Fruit fly (Drosophila melanogaster) whole organism, pupa: Measurements from ENCODE around the gene GILT1.

Experiments
- CG10348 ChIP-seq: fragments of 200-800 bp; sonication (Bioruptor generic); IDR thresholded peaks from 2 replicates; pipeline ENCODE4 v1.3.6; 2022; ENCODE audit warnings: missing biosample characterization, missing genetic modification characterization
- CG12605 ChIP-seq: fragments of 200-800 bp; sonication (Bioruptor generic); IDR thresholded peaks from 2 replicates; pipeline ENCODE4 v1.3.6; 2022; ENCODE audit warnings: missing biosample characterization, missing genetic modification characterization
- CG13204 ChIP-seq: fragments of 200-800 bp; sonication (Bioruptor generic); optimal IDR thresholded peaks from 2 replicates; lab custom pipeline; 2018; ENCODE audit warnings: missing biosample characterization, mild to moderate bottlenecking, missing genetic modification characterization, moderate library complexity
- CG14655 ChIP-seq: fragments of 200-800 bp; sonication (Bioruptor generic); optimal IDR thresholded peaks from 3 replicates; lab custom pipeline; 2017; ENCODE audit warnings: mild to moderate bottlenecking, missing biosample characterization, missing genetic modification reagents, missing genetic modification characterization
- CG15710 ChIP-seq: fragments of 200-800 bp; sonication (Bioruptor generic); optimal IDR thresholded peaks from 2 replicates; lab custom pipeline; 2018; ENCODE audit warnings: missing biosample characterization, mild to moderate bottlenecking, missing genetic modification characterization, moderate library complexity
- CG17806 ChIP-seq: fragments of 200-800 bp; sonication (Bioruptor generic); optimal IDR thresholded peaks from 2 replicates; lab custom pipeline; 2018; ENCODE audit warnings: missing biosample characterization, mild to moderate bottlenecking, missing genetic modification characterization, moderate library complexity
- CG32121 ChIP-seq: fragments of 200-800 bp; sonication (Bioruptor generic); IDR thresholded peaks from 2 replicates; pipeline ENCODE4 v1.3.6; 2022; ENCODE audit warnings: missing biosample characterization, missing genetic modification characterization
- CG34367 ChIP-seq: fragments of 200-800 bp; sonication (Bioruptor generic); optimal IDR thresholded peaks from 2 replicates; lab custom pipeline; 2018; ENCODE audit warnings: missing biosample characterization, mild to moderate bottlenecking, missing genetic modification characterization
- CG4496 ChIP-seq: fragments of 200-800 bp; sonication (Bioruptor generic); IDR thresholded peaks from 3 replicates; pipeline ENCODE4 v1.3.6; 2022; ENCODE audit warnings: missing biosample characterization, missing genetic modification characterization
- CG8159 ChIP-seq: fragments of 200-800 bp; sonication (Bioruptor generic); optimal IDR thresholded peaks from 3 replicates; lab custom pipeline; 2018; ENCODE audit warnings: missing biosample characterization, mild to moderate bottlenecking, missing genetic modification characterization, moderate library complexity
- CG8301 ChIP-seq: fragments of 200-800 bp; sonication (Bioruptor generic); optimal IDR thresholded peaks from 2 replicates; lab custom pipeline; 2018; ENCODE audit warnings: missing biosample characterization, mild to moderate bottlenecking, missing genetic modification characterization
- CG9948 ChIP-seq: fragments of 200-800 bp; sonication (Bioruptor generic); optimal IDR thresholded peaks from 2 replicates; lab custom pipeline; 2018; ENCODE audit warnings: missing biosample characterization, mild to moderate bottlenecking, missing genetic modification characterization, moderate library complexity
- D1 ChIP-seq: fragments of 200-800 bp; sonication (Bioruptor generic); optimal IDR thresholded peaks from 2 replicates; lab custom pipeline; 2018; ENCODE audit warnings: missing biosample characterization, mild to moderate bottlenecking, missing genetic modification characterization, moderate library complexity
- EcR ChIP-seq: fragments of 200-800 bp; sonication (Bioruptor generic); optimal IDR thresholded peaks from 3 replicates; lab custom pipeline; 2019; ENCODE audit warnings: missing biosample characterization, missing genetic modification characterization, mild to moderate bottlenecking, moderate library complexity, missing genetic modification reagents
- Ets98B ChIP-seq: fragments of 200-800 bp; sonication (Bioruptor generic); IDR thresholded peaks from 2 replicates; pipeline ENCODE4 v1.3.6; 2022; ENCODE audit warnings: missing biosample characterization, missing genetic modification characterization
- Pif1A ChIP-seq: fragments of 200-800 bp; sonication (Bioruptor generic); optimal IDR thresholded peaks from 3 replicates; lab custom pipeline; 2016; ENCODE audit warnings: missing biosample characterization, missing genetic modification characterization
- Pif1B ChIP-seq: fragments of 200-800 bp; sonication (Bioruptor generic); optimal IDR thresholded peaks from 3 replicates; lab custom pipeline; 2016; ENCODE audit warnings: missing biosample characterization, missing genetic modification characterization
- Snoo ChIP-seq: fragments of 200-800 bp; sonication (Bioruptor generic); optimal IDR thresholded peaks from 3 replicates; lab custom pipeline; 2017; ENCODE audit warnings: missing biosample characterization, mild to moderate bottlenecking, missing genetic modification characterization, inconsistent platforms
- fd96Ca ChIP-seq: fragments of 200-800 bp; sonication (Bioruptor generic); IDR thresholded peaks from 3 replicates; pipeline ENCODE4 v1.3.6; 2022; ENCODE audit warnings: missing biosample characterization, missing genetic modification characterization
- gl ChIP-seq: fragments of 200-800 bp; sonication (Bioruptor generic); optimal IDR thresholded peaks from 2 replicates; lab custom pipeline; 2018; ENCODE audit warnings: missing biosample characterization, mild to moderate bottlenecking, missing genetic modification characterization
- rn ChIP-seq: fragments of 200-800 bp; sonication (Bioruptor generic); IDR thresholded peaks from 2 replicates; pipeline ENCODE4 v1.3.6; 2022; ENCODE audit warnings: missing biosample characterization, missing genetic modification characterization

The GILT1 gene

dm6 chr3R:13401722-13402296 lies at the start of gene GILT1:
Gene GILT1 (minus strand): TSS chr3R:13401862.
- TF ChIP-seq CG13204 (no peak), CG12605 (GFP tag; lab: Robert Waterston, UW) (0 out of 2 replicates have a peak, but pooled peaks have one; percentile 5)

- TF ChIP-seq Snoo (tag; lab: Kevin White, UChicago) = no peak
- TF ChIP-seq fd96Ca (GFP tag; lab: Robert Waterston, UW) = peak; percentile 26; the same call in 1 of the 3 replicates
- peak; percentile 39; the same call in 1 of the 2 replicates for TF ChIP-seq CG32121 (GFP tag; lab: Robert Waterston, UW)
- peak; percentile 40 for TF ChIP-seq CG13204
- peak; percentile 69; the same call in 2 of the 3 replicates for TF ChIP-seq CG4496
- TF ChIP-seq CG12605 (GFP tag; lab: Robert Waterston, UW) = peak; percentile 22; the same call in 1 of the 2 replicates
- no peak for TF ChIP-seq CG34367
- TF ChIP-seq Ets98B (GFP tag; lab: Robert Waterston, UW) = peak; percentile 28; the same call in 1 of the 2 replicates
These were observed 48.7 kb upstream of the GILT1 start, which contains the start of gene side-IV for dm6 chr3R:13450338-13450737. Gene side-IV (plus strand): TSS chr3R:13450590.

dm6 chr3R:13448354-13448753 lies 46.7 kb upstream of the GILT1 start:
- TF ChIP-seq CG9948 (tag; lab: Kevin White, UChicago) (no peak), CG8301 (tag; lab: Kevin White, UChicago) (peak; percentile 34), CG14655 (peak; percentile 42)

dm6 chr3R:13446489-13446888 lies 44.8 kb upstream of the GILT1 start:
- TF ChIP-seq EcR (GFP tag; lab: Kevin White, UChicago) (no peak), CG8159 (tag; lab: Kevin White, UChicago) (no peak), D1 (no peak), CG10348 (no peak), CG14655 (peak; percentile 29), rn (GFP tag; lab: Robert Waterston, UW) (no peak), CG34367 (no peak), CG17806 (tag; lab: Kevin White, UChicago) (no peak), CG9948 (tag; lab: Kevin White, UChicago) (no peak), CG4496 (no peak), fd96Ca (GFP tag; lab: Robert Waterston, UW) (no peak), Pif1B (GFP tag; lab: Kevin White, UChicago) (no peak), CG8301 (tag; lab: Kevin White, UChicago) (peak; percentile 11)

dm6 chr3R:13446048-13446447 lies 44.4 kb upstream of the GILT1 start:
- TF ChIP-seq fd96Ca (GFP tag; lab: Robert Waterston, UW) (no peak), CG10348 (no peak), CG32121 (GFP tag; lab: Robert Waterston, UW) (no peak), CG8301 (tag; lab: Kevin White, UChicago) (no peak), CG9948 (tag; lab: Kevin White, UChicago) (no peak), CG14655 (no peak), EcR (GFP tag; lab: Kevin White, UChicago) (no peak), CG15710 (tag; lab: Kevin White, UChicago) (no peak)

dm6 chr3R:13441703-13442102 lies 40.0 kb upstream of the GILT1 start:
- no peak for TF ChIP-seq Snoo (tag; lab: Kevin White, UChicago)
- no peak for TF ChIP-seq CG17806 (tag; lab: Kevin White, UChicago)
- TF ChIP-seq EcR (GFP tag; lab: Kevin White, UChicago) = no peak
- TF ChIP-seq Pif1A = no peak

- TF ChIP-seq CG8159 (tag; lab: Kevin White, UChicago) = no peak
- TF ChIP-seq CG17806 (tag; lab: Kevin White, UChicago) = no peak
- TF ChIP-seq CG4496 = no peak
- TF ChIP-seq CG8301 (tag; lab: Kevin White, UChicago) = no peak
- no peak for TF ChIP-seq D1
- no peak for TF ChIP-seq CG12605 (GFP tag; lab: Robert Waterston, UW)
- no peak for TF ChIP-seq gl (tag; lab: Kevin White, UChicago)
- no peak for TF ChIP-seq fd96Ca (GFP tag; lab: Robert Waterston, UW)
- no peak for TF ChIP-seq CG34367
- TF ChIP-seq CG14655 = no peak
- no peak for TF ChIP-seq Pif1A
- TF ChIP-seq rn (GFP tag; lab: Robert Waterston, UW) = no peak
- no peak for TF ChIP-seq CG13204
These were observed 34.2 kb upstream of the GILT1 start for dm6 chr3R:13435836-13436235.
